Fruit fly (Drosophila melanogaster) whole organism, embryonic: ENCODE data around the gene T48.
A peak's percentile ranks its signal among the peaks of the same experiment; 100 is the strongest.

Experiments
- Ada2b ChIP-seq: fragments of 200-800 bp; sonication (Bioruptor generic); IDR thresholded peaks from 2 replicates; pipeline ENCODE4 v1.3.6; 2022; ENCODE audit warnings: missing biosample characterization, missing genetic modification characterization
- Asciz ChIP-seq: fragments of 200-800 bp; sonication (Bioruptor generic); optimal IDR thresholded peaks from 2 replicates; lab custom pipeline; 2017; ENCODE audit warnings: missing biosample characterization, mild to moderate bottlenecking, missing genetic modification characterization, missing genetic modification reagents
- Awh ChIP-seq: fragments of 200-800 bp; sonication (Bioruptor generic); IDR thresholded peaks from 2 replicates; pipeline ENCODE4, ENCODE4 v1.3.6; 2022; ENCODE audit warnings: missing biosample characterization, missing genetic modification characterization
- BEAF-32 ChIP-seq: fragments of 200-800 bp; sonication (Bioruptor generic); optimal IDR thresholded peaks from 3 replicates; lab custom pipeline; 2017; ENCODE audit warnings: missing biosample characterization, missing genetic modification characterization, mild to moderate bottlenecking, moderate library complexity, missing genetic modification reagents
- Bdp1 ChIP-seq: fragments of 200-800 bp; sonication (Bioruptor generic); optimal IDR thresholded peaks from 3 replicates; lab custom pipeline; 2016; ENCODE audit warnings: missing biosample characterization, missing genetic modification characterization
- Blimp-1 ChIP-seq: fragments of 200-800 bp; sonication (Bioruptor generic); optimal IDR thresholded peaks from 3 replicates; lab custom pipeline; 2018; ENCODE audit warnings: missing biosample characterization, missing genetic modification characterization, mild to moderate bottlenecking, moderate library complexity, missing genetic modification reagents
- C15 ChIP-seq: fragments of 200-800 bp; sonication (Bioruptor generic); IDR thresholded peaks from 3 replicates; pipeline ENCODE4 v1.3.6; 2022; ENCODE audit warnings: missing biosample characterization, missing genetic modification characterization
- CG10209 ChIP-seq: fragments of 200-800 bp; sonication (Bioruptor generic); optimal IDR thresholded peaks from 3 replicates; lab custom pipeline; 2017; ENCODE audit warnings: missing biosample characterization, mild to moderate bottlenecking, missing genetic modification characterization, missing genetic modification reagents
- CG10321 ChIP-seq: fragments of 200-800 bp; sonication (Bioruptor generic); IDR thresholded peaks from 2 replicates; pipeline ENCODE4 v1.3.6; 2022; ENCODE audit warnings: missing biosample characterization, missing genetic modification characterization
- CG10366 ChIP-seq: fragments of 200-800 bp; sonication (Bioruptor generic); IDR thresholded peaks from 2 replicates; pipeline ENCODE4 v1.3.6; 2022; ENCODE audit warnings: missing biosample characterization, missing genetic modification characterization
- CG11504 ChIP-seq: fragments of 200-800 bp; sonication (Bioruptor generic); optimal IDR thresholded peaks from 3 replicates; lab custom pipeline; 2019; ENCODE audit warnings: missing biosample characterization, mild to moderate bottlenecking, missing genetic modification characterization, moderate library complexity
- CG11695 ChIP-seq: fragments of 200-800 bp; sonication (Bioruptor generic); IDR thresholded peaks from 3 replicates; pipeline ENCODE4 v1.3.6; 2022; ENCODE audit warnings: missing biosample characterization, missing genetic modification characterization
- CG12659 ChIP-seq: fragments of 200-800 bp; sonication (Bioruptor generic); optimal IDR thresholded peaks from 3 replicates; lab custom pipeline; 2017; ENCODE audit warnings: mild to moderate bottlenecking, missing biosample characterization, missing genetic modification reagents, missing genetic modification characterization
- CG1603 ChIP-seq: fragments of 200-800 bp; sonication (Bioruptor generic); optimal IDR thresholded peaks from 2 replicates; lab custom pipeline; 2019; ENCODE audit warnings: missing biosample characterization, mild to moderate bottlenecking, missing genetic modification characterization, moderate library complexity
- CG16815 ChIP-seq: fragments of 200-800 bp; sonication (Bioruptor generic); optimal IDR thresholded peaks from 3 replicates; lab custom pipeline; 2017; ENCODE audit warnings: missing biosample characterization, mild to moderate bottlenecking, missing genetic modification characterization
- CG17361 ChIP-seq: fragments of 200-800 bp; sonication (Bioruptor generic); IDR thresholded peaks from 3 replicates; pipeline ENCODE4 v1.3.6; 2022; ENCODE audit warnings: missing biosample characterization, missing genetic modification characterization
- CG17385 ChIP-seq: fragments of 200-800 bp; sonication (Bioruptor generic); optimal IDR thresholded peaks from 3 replicates; lab custom pipeline; 2018; ENCODE audit warnings: missing biosample characterization, mild to moderate bottlenecking, missing genetic modification characterization
- CG17829 ChIP-seq: fragments of 200-800 bp; optimal IDR thresholded peaks from 2 replicates; lab custom pipeline; 2019; ENCODE audit warnings: missing biosample characterization, mild to moderate bottlenecking, missing genetic modification characterization, moderate library complexity
- CG30403 ChIP-seq: fragments of 200-800 bp; sonication (Bioruptor generic); optimal IDR thresholded peaks from 3 replicates; lab custom pipeline; 2016; ENCODE audit warnings: missing biosample characterization, missing genetic modification characterization
- CG31224 ChIP-seq: fragments of 200-800 bp; sonication (Bioruptor generic); IDR thresholded peaks from 2 replicates; pipeline ENCODE4 v1.3.6; 2022; ENCODE audit warnings: missing biosample characterization, missing genetic modification characterization
- CG3163 ChIP-seq: fragments of 200-800 bp; sonication (Bioruptor generic); optimal IDR thresholded peaks from 3 replicates; lab custom pipeline; 2016; ENCODE audit warnings: missing biosample characterization, missing genetic modification characterization
- CG33557 ChIP-seq: fragments of 200-800 bp; sonication (Bioruptor generic); optimal IDR thresholded peaks from 2 replicates; lab custom pipeline; 2019; ENCODE audit warnings: missing biosample characterization, mild to moderate bottlenecking, missing genetic modification characterization, moderate library complexity
- CG3995 ChIP-seq: fragments of 200-800 bp; sonication (Bioruptor generic); optimal IDR thresholded peaks from 3 replicates; lab custom pipeline; 2016; ENCODE audit warnings: missing biosample characterization, missing genetic modification characterization
- CG4282 ChIP-seq: fragments of 200-800 bp; sonication (Bioruptor generic); optimal IDR thresholded peaks from 2 replicates; lab custom pipeline; 2016; ENCODE audit warnings: missing biosample characterization, missing genetic modification characterization
- CG8359 ChIP-seq: fragments of 200-800 bp; sonication (Bioruptor generic); optimal IDR thresholded peaks from 2 replicates; lab custom pipeline; 2017; ENCODE audit warnings: missing biosample characterization, mild to moderate bottlenecking, missing genetic modification characterization, borderline replicate concordance
- CG9932 ChIP-seq: fragments of 200-800 bp; sonication (Bioruptor generic); IDR thresholded peaks from 2 replicates; pipeline ENCODE4 v1.3.6; 2022; ENCODE audit warnings: missing biosample characterization, missing genetic modification characterization
- D ChIP-seq, 2 experiments: fragments of 200-800 bp in 1 of 2; fragments of >200 bp in 1 of 2; sonication (Bioruptor generic) in 1 of 2; optimal IDR thresholded peaks; 2 replicates in 1 of 2; 3 replicates in 1 of 2; lab custom pipeline; 2017; ENCODE audit warnings: mild to moderate bottlenecking in 1 of 2, missing biosample characterization in 1 of 2, missing genetic modification characterization in 1 of 2, missing genetic modification reagents in 1 of 2
- Doc3 ChIP-seq: fragments of 200-800 bp; sonication (Bioruptor generic); IDR thresholded peaks from 3 replicates; pipeline ENCODE4 v1.3.6; 2022; ENCODE audit warnings: missing biosample characterization, missing genetic modification characterization; ENCODE audit not compliant: partially characterized antibody
- Eip74EF ChIP-seq, 2 experiments: fragments of 200-800 bp in 1 of 2; fragments of >200 bp in 1 of 2; sonication (Bioruptor generic) in 1 of 2; optimal IDR thresholded peaks; 2 replicates each; lab custom pipeline; 2017 to 2019; ENCODE audit warnings: missing biosample characterization in 2 of 2, missing genetic modification characterization in 2 of 2, mild to moderate bottlenecking in 1 of 2, moderate library complexity in 1 of 2
- NFAT ChIP-seq: fragments of 200-800 bp; sonication (Bioruptor generic); IDR thresholded peaks from 2 replicates; pipeline ENCODE4 v1.3.6; 2022; ENCODE audit warnings: missing biosample characterization, missing genetic modification characterization
- Opbp ChIP-seq: fragments of 200-800 bp; sonication (Bioruptor generic); IDR thresholded peaks from 3 replicates; pipeline ENCODE4 v1.3.6; 2022; ENCODE audit warnings: missing biosample characterization, missing genetic modification characterization; ENCODE audit not compliant: partially characterized antibody
- Stat92E ChIP-seq, 3 experiments: fragments of >200 bp in 2 of 3; fragments of 200-800 bp in 1 of 3; sonication (Bioruptor generic) in 1 of 3; optimal IDR thresholded peaks; 2 replicates each; lab custom pipeline; 2017 to 2019; ENCODE audit warnings: missing biosample characterization in 3 of 3, missing genetic modification characterization in 3 of 3, mild to moderate bottlenecking in 1 of 3, moderate library complexity in 1 of 3
- Tbp ChIP-seq: fragments of >200 bp; optimal IDR thresholded peaks from 2 replicates; lab custom pipeline; 2018; ENCODE audit warnings: missing biosample characterization, missing genetic modification characterization
- abd-A ChIP-seq: fragments of 200-800 bp; sonication (Bioruptor generic); optimal IDR thresholded peaks from 3 replicates; lab custom pipeline; 2019; ENCODE audit warnings: missing biosample characterization, mild to moderate bottlenecking, missing genetic modification characterization, moderate library complexity
- br ChIP-seq: fragments of >200 bp; optimal IDR thresholded peaks from 2 replicates; lab custom pipeline; 2017
- cato ChIP-seq: fragments of 200-800 bp; sonication (Bioruptor generic); optimal IDR thresholded peaks from 2 replicates; lab custom pipeline; 2016; ENCODE audit warnings: missing biosample characterization, missing genetic modification characterization, borderline replicate concordance
- eyg ChIP-seq: fragments of 200-800 bp; sonication (Bioruptor generic); optimal IDR thresholded peaks from 3 replicates; lab custom pipeline; 2016; ENCODE audit warnings: missing biosample characterization, missing genetic modification characterization
- fd64A ChIP-seq: fragments of 200-800 bp; sonication (Bioruptor generic); optimal IDR thresholded peaks from 3 replicates; lab custom pipeline; 2018; ENCODE audit warnings: missing biosample characterization, mild to moderate bottlenecking, missing genetic modification characterization
- gcm ChIP-seq: fragments of 200-800 bp; sonication (Bioruptor generic); optimal IDR thresholded peaks from 2 replicates; lab custom pipeline; 2019; ENCODE audit warnings: missing biosample characterization, mild to moderate bottlenecking, missing genetic modification characterization, moderate library complexity
- ind ChIP-seq: fragments of 200-800 bp; sonication (Bioruptor generic); optimal IDR thresholded peaks from 3 replicates; lab custom pipeline; 2016; ENCODE audit warnings: missing biosample characterization, missing genetic modification characterization
- ken ChIP-seq: fragments of 200-800 bp; sonication (Bioruptor generic); IDR thresholded peaks from 3 replicates; pipeline ENCODE4 v1.3.6; 2022; ENCODE audit warnings: missing biosample characterization, missing genetic modification characterization
- nerfin-2 ChIP-seq: fragments of 200-800 bp; sonication (Bioruptor generic); IDR thresholded peaks from 2 replicates; pipeline ENCODE4 v1.3.6; 2022; ENCODE audit warnings: missing biosample characterization, missing genetic modification characterization; ENCODE audit not compliant: partially characterized antibody
- sc ChIP-seq, 3 experiments: fragments of >200 bp in 2 of 3; fragments of 200-800 bp in 1 of 3; sonication (Bioruptor generic) in 1 of 3; optimal IDR thresholded peaks; 2 replicates in 2 of 3; 3 replicates in 1 of 3; lab custom pipeline; 2017; ENCODE audit warnings: mild to moderate bottlenecking in 1 of 3, missing biosample characterization in 1 of 3, missing genetic modification characterization in 1 of 3, missing genetic modification reagents in 1 of 3
- seq ChIP-seq: fragments of 200-800 bp; sonication (Bioruptor generic); IDR thresholded peaks from 2 replicates; pipeline ENCODE4 v1.3.6; 2022; ENCODE audit warnings: missing biosample characterization, missing genetic modification characterization
- slou ChIP-seq: fragments of 200-800 bp; sonication (Bioruptor generic); optimal IDR thresholded peaks from 3 replicates; lab custom pipeline; 2016; ENCODE audit warnings: missing biosample characterization, missing genetic modification characterization
- stc ChIP-seq: fragments of 200-800 bp; sonication (Bioruptor generic); IDR thresholded peaks from 2 replicates; pipeline ENCODE4 v1.3.6; 2022; ENCODE audit warnings: missing biosample characterization, missing genetic modification characterization
- tap ChIP-seq: fragments of 200-800 bp; optimal IDR thresholded peaks from 3 replicates; lab custom pipeline; 2019; ENCODE audit warnings: missing biosample characterization, mild to moderate bottlenecking, missing genetic modification characterization, moderate library complexity
- tll ChIP-seq, 2 experiments: fragments of 200-800 bp in 1 of 2; fragments of >200 bp in 1 of 2; sonication (Bioruptor generic) in 1 of 2; optimal IDR thresholded peaks; 2 replicates each; lab custom pipeline; 2017 to 2019; ENCODE audit warnings: missing biosample characterization in 2 of 2, missing genetic modification characterization in 2 of 2, mild to moderate bottlenecking in 1 of 2, moderate library complexity in 1 of 2
- zfh1 ChIP-seq: fragments of 200-800 bp; sonication (Bioruptor generic); IDR thresholded peaks from 3 replicates; pipeline ENCODE4 v1.3.6; 2022; ENCODE audit warnings: missing biosample characterization, missing genetic modification characterization

The T48 gene

DNA sequence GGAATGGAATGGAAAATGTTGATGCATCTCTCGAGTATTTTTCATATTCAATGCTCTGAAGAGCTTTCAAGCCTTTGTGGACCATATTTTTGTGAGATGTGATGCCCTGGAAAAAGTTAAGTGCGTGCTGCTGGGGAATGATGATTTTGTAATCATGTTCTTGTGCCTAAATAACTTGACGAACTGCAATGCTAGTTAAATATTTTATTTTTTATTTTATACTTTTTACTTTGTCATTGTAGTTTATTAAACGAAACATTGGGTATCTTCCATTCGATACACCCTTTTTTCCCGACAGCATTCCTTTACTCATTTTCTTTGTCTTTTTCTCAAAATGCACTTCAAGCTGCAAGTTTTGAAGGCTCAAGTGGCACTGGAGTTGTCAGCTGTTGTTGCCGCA lies 18.4 kb downstream of the T48 start (continued):
- TF ChIP-seq CG11695 (GFP tag; lab: Robert Waterston, UW): no peak
- TF ChIP-seq Awh (GFP tag; lab: Robert Waterston, UW): 0 out of 2 replicates have a peak, but pooled peaks have one; percentile 9
- TF ChIP-seq CG9932 (GFP tag; lab: Robert Waterston, UW): no peak
- no peak for TF ChIP-seq Tbp (GFP tag; lab: Kevin White, UChicago)
- no peak for TF ChIP-seq abd-A (tag; lab: Kevin White, UChicago)
- TF ChIP-seq Doc3: no peak
- no peak for TF ChIP-seq Bdp1
- TF ChIP-seq Eip74EF (GFP tag; optimal IDR thresholded peaks at IDR 0.05; lab: Kevin White, UChicago): peak in 1 of 2 experiments; percentile 10
- TF ChIP-seq Opbp (GFP tag; lab: Robert Waterston, UW): no peak
- TF ChIP-seq slou (GFP tag; lab: Kevin White, UChicago): no peak
- no peak for TF ChIP-seq CG3995
- TF ChIP-seq br: no peak
- TF ChIP-seq nerfin-2 (GFP tag; lab: Robert Waterston, UW): no peak
- TF ChIP-seq CG33557 (GFP tag; lab: Kevin White, UChicago): no peak
- TF ChIP-seq CG31224 (GFP tag; lab: Robert Waterston, UW): no peak
- peak; percentile 9 for TF ChIP-seq ind (GFP tag; lab: Kevin White, UChicago)
- no peak for TF ChIP-seq NFAT (GFP tag; lab: Robert Waterston, UW)
- no peak for TF ChIP-seq CG10321 (GFP tag; lab: Robert Waterston, UW)
- TF ChIP-seq CG30403 (GFP tag; lab: Kevin White, UChicago): peak; percentile 32
- TF ChIP-seq CG16815 (GFP tag; lab: Kevin White, UChicago): no peak
- TF ChIP-seq zfh1 (GFP tag; lab: Robert Waterston, UW): peak; percentile 65; the same call in 2 of the 3 replicates
- TF ChIP-seq ken (GFP tag; lab: Robert Waterston, UW): peak; percentile 51; the same call in 1 of the 3 replicates
- TF ChIP-seq BEAF-32 (GFP tag; lab: Kevin White, UChicago): no peak
- TF ChIP-seq CG17385: peak; percentile 35
- no peak for TF ChIP-seq eyg
- TF ChIP-seq CG10366 (GFP tag; lab: Robert Waterston, UW): peak; percentile 51; the same call in 1 of the 2 replicates
- peak; percentile 66 for TF ChIP-seq CG17361 (GFP tag; lab: Robert Waterston, UW)
- TF ChIP-seq sc (optimal IDR thresholded peaks at IDR 0.05; lab: Kevin White, UChicago): no peak
- TF ChIP-seq sc (GFP tag; optimal IDR thresholded peaks at IDR 0.05; lab: Kevin White, UChicago): peak; percentile 42
- peak; percentile 30 for TF ChIP-seq CG17829 (tag; lab: Kevin White, UChicago)
- TF ChIP-seq stc (GFP tag; lab: Robert Waterston, UW): peak; percentile 57; the same call in 1 of the 2 replicates
- peak; percentile 25; the same call in 1 of the 2 replicates for TF ChIP-seq Ada2b
- TF ChIP-seq CG4282 (GFP tag; lab: Kevin White, UChicago): no peak
- no peak for TF ChIP-seq CG12659 (GFP tag; lab: Kevin White, UChicago)
- no peak for TF ChIP-seq CG3163
- TF ChIP-seq cato: no peak
- peak; percentile 61 for TF ChIP-seq Blimp-1 (GFP tag; lab: Kevin White, UChicago)
- no peak for TF ChIP-seq Stat92E (GFP tag; optimal IDR thresholded peaks at IDR 0.05; lab: Kevin White, UChicago)
- no peak for TF ChIP-seq gcm
- TF ChIP-seq C15 (GFP tag; lab: Robert Waterston, UW): peak; percentile 4; the same call in 1 of the 3 replicates
- peak; percentile 63 for TF ChIP-seq CG11504 (tag; lab: Kevin White, UChicago)
- no peak for TF ChIP-seq CG8359 (GFP tag; lab: Kevin White, UChicago)
- TF ChIP-seq fd64A (GFP tag; lab: Kevin White, UChicago): no peak
- TF ChIP-seq seq (GFP tag; lab: Robert Waterston, UW): no peak
- no peak for TF ChIP-seq tll (GFP tag; optimal IDR thresholded peaks at IDR 0.05; lab: Kevin White, UChicago)
- peak; percentile 9 for TF ChIP-seq CG1603 (tag; lab: Kevin White, UChicago)
- no peak for TF ChIP-seq D (optimal IDR thresholded peaks at IDR 0.05; lab: Kevin White, UChicago)
- TF ChIP-seq D (GFP tag; optimal IDR thresholded peaks at IDR 0.05; lab: Kevin White, UChicago): peak; percentile 50
- peak; percentile 21 for TF ChIP-seq tap (tag; lab: Kevin White, UChicago)
- peak; percentile 43 for TF ChIP-seq Asciz
- TF ChIP-seq CG10209 (GFP tag; lab: Kevin White, UChicago): peak; percentile 12
